Worm (Caenorhabditis elegans) whole organism, L4 larva: Measurements from ENCODE around the gene R01H2.8.

ENCODE experiments used
- D1046.2 ChIP-seq: fragments of 200-800 bp; sonication (Bioruptor generic); IDR thresholded peaks from 2 replicates; pipeline ENCODE4 v1.3.6; 2022; ENCODE audit warnings: missing genetic modification characterization, missing compliant biosample characterization
- F10B5.3 ChIP-seq: sonication (generic microtip); optimal IDR thresholded peaks from 2 replicates; lab custom pipeline; 2016; ENCODE audit warnings: mild to moderate bottlenecking, missing genetic modification characterization, missing compliant biosample characterization
- F26F4.8 ChIP-seq: fragments of 200-800 bp; sonication (Bioruptor generic); conservative IDR thresholded peaks from 2 replicates; pipeline ENCODE4 v1.3.6; 2022; ENCODE audit warnings: missing genetic modification characterization, missing compliant biosample characterization
- F37D6.2 ChIP-seq: sonication (generic microtip); optimal IDR thresholded peaks from 2 replicates; lab custom pipeline; 2016; ENCODE audit warnings: mild to moderate bottlenecking, missing genetic modification characterization, missing compliant biosample characterization
- F49E8.2 ChIP-seq: sonication (generic microtip); optimal IDR thresholded peaks from 2 replicates; lab custom pipeline; 2016; ENCODE audit warnings: missing compliant biosample characterization, mild to moderate bottlenecking, missing genetic modification characterization, borderline replicate concordance
- R02D3.7 ChIP-seq: fragments of 150-350 bp; sonication (generic microtip); optimal IDR thresholded peaks from 3 replicates; lab custom pipeline; 2014; ENCODE audit warnings: missing biosample characterization, missing genetic modification characterization
- Y105C5A.15 ChIP-seq: fragments of 200-800 bp; sonication (Bioruptor generic); IDR thresholded peaks from 2 replicates; pipeline ENCODE4 v1.3.6; 2022; ENCODE audit warnings: missing genetic modification characterization, missing compliant biosample characterization
- Y48G9A.11 ChIP-seq: fragments of 200-800 bp; sonication (Bioruptor generic); IDR thresholded peaks from 2 replicates; pipeline ENCODE4 v1.3.6; 2022; ENCODE audit warnings: missing genetic modification reagents, missing genetic modification characterization, missing compliant biosample characterization
- Y5F2A.4 ChIP-seq: fragments of 200-800 bp; sonication (Bioruptor generic); optimal IDR thresholded peaks from 2 replicates; lab custom pipeline; 2018; ENCODE audit warnings: mild to moderate bottlenecking, missing genetic modification characterization, missing compliant biosample characterization
- ama-1 ChIP-seq: fragments of 150-350 bp; optimal IDR thresholded peaks from 2 replicates; lab custom pipeline; 2014; ENCODE audit warnings: inconsistent platforms, mixed read lengths
- arid-1 ChIP-seq: fragments of 200-800 bp; sonication (Bioruptor generic); conservative IDR thresholded peaks from 2 replicates; pipeline ENCODE4 v1.3.6; 2022; ENCODE audit warnings: missing genetic modification reagents, missing genetic modification characterization, missing compliant biosample characterization
- ceh-20 ChIP-seq: fragments of 200-800 bp; sonication (Bioruptor generic); IDR thresholded peaks from 2 replicates; pipeline ENCODE4 v1.3.6; 2022; ENCODE audit warnings: missing genetic modification reagents, missing genetic modification characterization, missing compliant biosample characterization
- ceh-28 ChIP-seq: fragments of 150-350 bp; optimal IDR thresholded peaks from 2 replicates; lab custom pipeline; 2014; ENCODE audit warnings: missing biosample characterization, missing genetic modification reagents, missing genetic modification characterization
- cey-2 ChIP-seq: sonication (generic microtip); optimal IDR thresholded peaks from 3 replicates; lab custom pipeline; 2017; ENCODE audit warnings: missing genetic modification characterization, mild to moderate bottlenecking, missing compliant biosample characterization, antibody characterized with exemption, borderline replicate concordance; ENCODE audit not compliant: insufficient read depth
- ctbp-1 ChIP-seq: fragments of 200-800 bp; sonication (Bioruptor generic); IDR thresholded peaks from 2 replicates; pipeline ENCODE4 v1.3.6; 2022; ENCODE audit warnings: missing genetic modification reagents, missing genetic modification characterization, missing compliant biosample characterization
- daf-12 ChIP-seq: fragments of 150-350 bp; optimal IDR thresholded peaks from 2 replicates; lab custom pipeline; 2014; ENCODE audit warnings: missing biosample characterization, missing genetic modification reagents, missing genetic modification characterization
- dmd-6 ChIP-seq: fragments of 200-800 bp; sonication (Bioruptor generic); IDR thresholded peaks from 2 replicates; pipeline ENCODE4 v1.3.6; 2022; ENCODE audit warnings: missing genetic modification reagents, missing genetic modification characterization, missing compliant biosample characterization
- dpl-1 ChIP-seq: fragments of 150-350 bp; optimal IDR thresholded peaks from 2 replicates; lab custom pipeline; 2014; ENCODE audit warnings: missing biosample characterization, missing genetic modification reagents, missing genetic modification characterization
- duxl-1 ChIP-seq: sonication (generic microtip); optimal IDR thresholded peaks from 2 replicates; lab custom pipeline; 2016; ENCODE audit warnings: mild to moderate bottlenecking, missing genetic modification characterization, moderate library complexity, missing compliant biosample characterization; ENCODE audit not compliant: poor library complexity
- hif-1 ChIP-seq, 2 experiments: sonication (generic microtip); optimal IDR thresholded peaks; 2 replicates each; lab custom pipeline; 2016 to 2017; ENCODE audit warnings: missing compliant biosample characterization in 2 of 2, missing genetic modification characterization in 2 of 2, missing genetic modification reagents in 2 of 2, missing genotype in 2 of 2, mild to moderate bottlenecking in 1 of 2
- hlh-11 ChIP-seq: fragments of 200-800 bp; sonication (Bioruptor generic); optimal IDR thresholded peaks from 2 replicates; lab custom pipeline; 2018; ENCODE audit warnings: mild to moderate bottlenecking, missing genetic modification characterization, missing compliant biosample characterization
- hlh-30 ChIP-seq: sonication (generic microtip); optimal IDR thresholded peaks from 2 replicates; lab custom pipeline; 2017; ENCODE audit warnings: antibody characterized with exemption, mild to moderate bottlenecking, missing genetic modification characterization, missing compliant biosample characterization; ENCODE audit not compliant: insufficient read depth
- lim-7 ChIP-seq: fragments of 200-800 bp; sonication (Bioruptor generic); IDR thresholded peaks from 2 replicates; pipeline ENCODE4 v1.3.6; 2022; ENCODE audit warnings: missing genetic modification characterization, missing compliant biosample characterization
- lin-1 ChIP-seq: fragments of 200-800 bp; sonication (Bioruptor generic); IDR thresholded peaks from 2 replicates; pipeline ENCODE4 v1.3.6; 2022; ENCODE audit warnings: missing genetic modification reagents, missing genetic modification characterization, missing compliant biosample characterization
- lin-38 ChIP-seq: fragments of 200-800 bp; sonication (Bioruptor generic); IDR thresholded peaks from 2 replicates; pipeline ENCODE4 v1.3.6; 2022; ENCODE audit warnings: missing genetic modification reagents, missing genetic modification characterization, missing compliant biosample characterization
- lir-3 ChIP-seq: sonication (generic microtip); optimal IDR thresholded peaks from 2 replicates; lab custom pipeline; 2016; ENCODE audit warnings: mild to moderate bottlenecking, missing genetic modification characterization, missing compliant biosample characterization
- lsy-2 ChIP-seq, 2 experiments: fragments of 150-350 bp in 1 of 2; sonication (generic microtip) in 1 of 2; optimal IDR thresholded peaks; 2 replicates each; lab custom pipeline; 2014 to 2017; ENCODE audit warnings: missing biosample characterization in 2 of 2, missing genetic modification characterization in 2 of 2
- madf-5 ChIP-seq, 2 experiments: fragments of 200-800 bp; sonication (Bioruptor generic); IDR thresholded peaks; 2 replicates each; pipeline ENCODE4 v1.3.6; 2022; ENCODE audit warnings: missing compliant biosample characterization in 2 of 2, missing genetic modification characterization in 2 of 2
- mdl-1 ChIP-seq, 2 experiments: fragments of 150-350 bp in 1 of 2; sonication (generic microtip) in 1 of 2; optimal IDR thresholded peaks; 2 replicates each; lab custom pipeline; 2014 to 2017; ENCODE audit warnings: missing biosample characterization in 2 of 2, missing genetic modification characterization in 2 of 2
- mep-1 ChIP-seq: fragments of 150-350 bp; sonication (generic microtip); optimal IDR thresholded peaks from 3 replicates; lab custom pipeline; 2014; ENCODE audit warnings: missing biosample characterization, missing genetic modification characterization
- nhr-28 ChIP-seq: fragments of 150-350 bp; optimal IDR thresholded peaks from 2 replicates; lab custom pipeline; 2014; ENCODE audit warnings: missing biosample characterization, missing genetic modification characterization
- nhr-41 ChIP-seq: fragments of 200-800 bp; sonication (Bioruptor generic); IDR thresholded peaks from 2 replicates; pipeline ENCODE4 v1.3.6; 2022; ENCODE audit warnings: missing genetic modification reagents, missing genetic modification characterization, missing compliant biosample characterization
- nhr-42 ChIP-seq: fragments of 200-800 bp; sonication (Bioruptor generic); IDR thresholded peaks from 2 replicates; pipeline ENCODE4 v1.3.6; 2022; ENCODE audit warnings: missing genetic modification characterization, missing compliant biosample characterization
- nhr-48 ChIP-seq: sonication (generic microtip); optimal IDR thresholded peaks from 2 replicates; lab custom pipeline; 2016; ENCODE audit warnings: mild to moderate bottlenecking, missing genetic modification characterization, missing compliant biosample characterization
- pqm-1 ChIP-seq: sonication (generic microtip); optimal IDR thresholded peaks from 2 replicates; lab custom pipeline; 2017; ENCODE audit warnings: missing biosample characterization, missing genetic modification characterization
- set-16 ChIP-seq: fragments of 200-800 bp; sonication (Bioruptor generic); IDR thresholded peaks from 2 replicates; pipeline ENCODE4 v1.3.6; 2022; ENCODE audit warnings: missing genetic modification reagents, missing genetic modification characterization, missing compliant biosample characterization
- snpc-1.2 ChIP-seq: fragments of 200-800 bp; sonication (Bioruptor generic); IDR thresholded peaks from 2 replicates; pipeline ENCODE4 v1.3.6; 2022; ENCODE audit warnings: missing genetic modification reagents, missing genetic modification characterization, missing compliant biosample characterization
- snpc-4 ChIP-seq: fragments of 150-350 bp; optimal IDR thresholded peaks from 2 replicates; lab custom pipeline; 2014; ENCODE audit warnings: missing biosample characterization, missing genetic modification characterization
- unc-130 ChIP-seq: sonication (generic microtip); optimal IDR thresholded peaks from 2 replicates; lab custom pipeline; 2016; ENCODE audit warnings: missing genetic modification reagents, missing genetic modification characterization, missing compliant biosample characterization
- unc-62 ChIP-seq, 3 experiments: fragments of 150-350 bp in 1 of 3; sonication (generic microtip); optimal IDR thresholded peaks in 2 of 3; peaks in 1 of 3; 1 replicate in 1 of 3; 2 replicates in 2 of 3; lab custom pipeline; 2014 to 2017; ENCODE audit warnings: missing biosample characterization in 3 of 3, missing genetic modification characterization in 3 of 3, missing genetic modification reagents in 3 of 3, missing genotype in 1 of 3
- vab-7 ChIP-seq: fragments of 200-800 bp; sonication (Bioruptor generic); IDR thresholded peaks from 2 replicates; pipeline ENCODE4 v1.3.6; 2022; ENCODE audit warnings: missing genetic modification reagents, missing genetic modification characterization, missing compliant biosample characterization
- zip-2 ChIP-seq: fragments of 150-350 bp; optimal IDR thresholded peaks from 2 replicates; lab custom pipeline; 2014; ENCODE audit warnings: missing biosample characterization, missing genetic modification characterization
- ztf-11 ChIP-seq: fragments of 150-350 bp; optimal IDR thresholded peaks from 2 replicates; lab custom pipeline; 2014; ENCODE audit warnings: missing biosample characterization, missing genetic modification characterization
- ztf-7 ChIP-seq: fragments of 150-350 bp; optimal IDR thresholded peaks from 2 replicates; lab custom pipeline; 2014; ENCODE audit warnings: missing biosample characterization, missing genetic modification characterization

The R01H2.8 gene

DNA sequence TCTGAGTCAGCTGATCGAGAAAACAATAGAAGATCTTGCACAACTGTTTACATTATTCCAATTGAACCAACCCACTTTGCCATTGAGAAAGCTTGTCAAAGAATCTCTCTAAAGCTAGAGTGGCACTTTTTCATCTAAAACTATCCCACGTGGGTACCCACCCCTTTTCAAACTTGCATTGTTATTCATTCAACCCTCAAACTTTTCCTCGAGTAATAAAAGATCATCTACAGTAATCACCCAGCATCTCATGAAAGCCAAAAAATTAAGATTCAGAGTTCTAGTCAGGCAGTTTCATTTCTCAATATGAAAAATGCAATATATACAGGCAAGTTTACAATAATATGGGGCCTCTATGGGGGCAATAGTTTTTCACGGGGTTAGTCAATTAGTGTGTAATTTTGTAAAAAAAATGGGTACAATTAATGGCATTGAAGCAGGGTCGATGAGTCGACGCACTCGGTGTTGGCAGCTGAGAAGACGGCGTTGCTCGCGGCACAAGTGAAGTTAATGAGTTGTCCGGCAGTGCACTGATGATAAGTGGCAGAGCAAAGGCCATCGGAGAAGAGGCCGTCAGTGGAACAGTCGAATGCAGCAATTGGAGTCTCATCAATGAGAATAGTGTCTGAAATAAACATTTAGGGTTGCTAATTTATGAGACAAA is 33.1 kb downstream of the R01H2.8 start:
- TF ChIP-seq lin-1 (0 out of 2 replicates have a peak, but pooled peaks have one; percentile 31), lim-7 (GFP tag; lab: Robert Waterston, UW) (0 out of 2 replicates have a peak, but pooled peaks have one; percentile 43), ztf-7 (tag; lab: Kevin White, UChicago) (no peak), Y105C5A.15 (0 out of 2 replicates have a peak, but pooled peaks have one; percentile 9), unc-130 (GFP tag; lab: Kevin White, UChicago) (peak; percentile 79), ctbp-1 (no peak), D1046.2 (GFP tag; lab: Robert Waterston, UW) (0 out of 2 replicates have a peak, but pooled peaks have one; percentile 13), F49E8.2 (tag; lab: Kevin White, UChicago) (peak; percentile 25), arid-1 (GFP tag; lab: Robert Waterston, UW) (0 out of 2 replicates have a peak, but pooled peaks have one; percentile 20), madf-5 (GFP tag; IDR thresholded peaks at IDR 0.05; lab: Robert Waterston, UW) (peak in 1 of 2 experiments; percentile 35; a peak in 1 of 4 replicates), daf-12 (no peak), ceh-28 (tag; lab: Kevin White, UChicago) (no peak), zip-2 (tag; lab: Kevin White, UChicago) (no peak)
- TF ChIP-seq, all 104 proteins: peak for 8

DNA sequence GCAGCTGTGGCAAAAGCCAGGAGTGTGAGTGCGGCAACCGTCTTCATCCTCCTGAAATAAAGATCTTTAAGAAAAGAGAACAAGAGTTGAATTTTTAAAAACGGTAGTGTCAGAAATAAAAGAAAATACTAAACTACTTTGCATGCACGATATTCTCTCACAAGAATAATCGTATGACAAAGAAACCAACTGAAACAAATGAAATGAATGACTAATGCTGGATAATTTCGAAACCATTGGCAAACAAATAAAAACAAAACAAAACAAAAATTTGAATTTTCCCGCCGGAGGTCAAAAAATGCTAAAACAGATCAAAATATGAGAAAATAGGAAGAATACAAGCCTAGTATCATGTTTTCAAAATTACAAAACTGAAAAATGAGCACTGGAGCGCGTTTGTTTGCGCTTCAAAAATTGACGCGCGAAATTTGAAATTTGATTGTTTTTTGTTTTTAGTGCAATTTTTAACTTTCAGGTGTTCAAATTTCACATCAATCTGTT is 35.1 kb downstream of the R01H2.8 start, which contains the start of gene cpg-2:
TSS of gene cpg-2 (minus strand) at position 51 of the 501 bp plus-strand sequence.
- no peak for TF ChIP-seq ztf-11 (tag; lab: Kevin White, UChicago)
- peak; percentile 39; the same call in 1 of the 2 replicates for TF ChIP-seq snpc-1.2 (GFP tag; lab: Robert Waterston, UW)
- peak; percentile 86 for TF ChIP-seq Y48G9A.11 (GFP tag; lab: Robert Waterston, UW)
- no peak for TF ChIP-seq hlh-30 (tag; lab: Kevin White, UChicago)
- TF ChIP-seq unc-130 (GFP tag; lab: Kevin White, UChicago) = peak; percentile 96
- peak; percentile 90 for TF ChIP-seq lin-38 (GFP tag; lab: Robert Waterston, UW)
- TF ChIP-seq F49E8.2 (tag; lab: Kevin White, UChicago) = peak; percentile 82

DNA sequence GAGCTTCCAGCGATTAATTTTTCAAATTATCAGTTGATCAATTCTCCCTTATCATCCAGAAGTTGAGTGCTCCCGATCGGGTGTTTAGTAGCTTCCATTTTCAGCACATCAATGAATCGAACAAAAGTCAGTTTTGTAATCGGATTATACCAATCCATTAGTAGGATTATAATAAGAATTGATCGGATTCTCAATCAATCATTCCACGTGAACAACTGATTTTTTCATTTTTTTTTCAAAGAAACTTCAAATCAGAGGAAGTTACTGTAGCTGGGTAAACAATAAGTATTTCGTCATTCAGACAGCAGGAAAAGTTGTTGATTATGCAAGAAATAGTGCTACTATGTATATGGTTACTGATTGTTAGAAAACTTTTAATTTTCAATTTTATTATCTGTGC is 38.0 kb downstream of the R01H2.8 start:
- TF ChIP-seq madf-5 (GFP tag; IDR thresholded peaks at IDR 0.05; lab: Robert Waterston, UW) (no peak), nhr-28 (tag; lab: Kevin White, UChicago) (peak; percentile 14), nhr-42 (GFP tag; lab: Robert Waterston, UW) (no peak), mdl-1 (tag; optimal IDR thresholded peaks at IDR 0.05; lab: Kevin White, UChicago) (no peak), vab-7 (no peak), R02D3.7 (no peak), set-16 (GFP tag; lab: Robert Waterston, UW) (no peak), F37D6.2 (tag; lab: Kevin White, UChicago) (no peak), ama-1 (lab: Kevin White, UChicago) (no peak), hif-1 (tag; optimal IDR thresholded peaks at IDR 0.05; lab: Kevin White, UChicago) (no peak), ztf-11 (tag; lab: Kevin White, UChicago) (no peak), dpl-1 (GFP tag; lab: Kevin White, UChicago) (no peak), ztf-7 (tag; lab: Kevin White, UChicago) (no peak), nhr-48 (tag; lab: Kevin White, UChicago) (no peak), mep-1 (tag; lab: Kevin White, UChicago) (no peak), unc-62 (GFP tag; optimal IDR thresholded peaks at IDR 0.05 in 1 of 2; lab: Kevin White, UChicago) (no peak), unc-62 (tag; optimal IDR thresholded peaks at IDR 0.05; lab: Kevin White, UChicago) (no peak), F10B5.3 (tag; lab: Kevin White, UChicago) (no peak), cey-2 (tag; lab: Kevin White, UChicago) (no peak), nhr-41 (no peak), duxl-1 (tag; lab: Kevin White, UChicago) (no peak), Y5F2A.4 (no peak), lir-3 (no peak), hlh-11 (peak; percentile 57), lsy-2 (tag; optimal IDR thresholded peaks at IDR 0.05; lab: Kevin White, UChicago) (no peak), dmd-6 (GFP tag; lab: Robert Waterston, UW) (peak; percentile 14; the same call in 1 of the 2 replicates), F26F4.8 (GFP tag; lab: Robert Waterston, UW) (no peak), ceh-20 (no peak), snpc-4 (tag; lab: Kevin White, UChicago) (no peak), pqm-1 (tag; lab: Kevin White, UChicago) (peak; percentile 62), lin-1 (0 out of 2 replicates have a peak, but pooled peaks have one; percentile 21)
